Worm (Caenorhabditis elegans): ENCODE results near the gene str-114.

- TF ChIP-seq T22C8.4 (GFP tag; IDR thresholded peaks at IDR 0.05) (no peak), ref-1 (GFP tag; conservative IDR thresholded peaks at IDR 0.05) (no peak), ztf-23 (GFP tag; IDR thresholded peaks at IDR 0.05) (no peak), tab-1 (GFP tag; IDR thresholded peaks at IDR 0.05) (0 out of 2 replicates have a peak, but pooled peaks have one; percentile 27), med-1 (GFP tag; optimal IDR thresholded peaks at IDR 0.05; ENCODE audit: insufficient read depth) (no peak), flt-1 (GFP tag; IDR thresholded peaks at IDR 0.05) (no peak), cog-1 (tag; optimal IDR thresholded peaks at IDR 0.05) (no peak), ztf-29 (GFP tag; IDR thresholded peaks at IDR 0.05) (no peak), klf-2 (GFP tag; conservative IDR thresholded peaks at IDR 0.05) (no peak)
Measured at ce11 chrV:3685790-3686208, 36.2 kb downstream of the str-114 start, which contains the start of gene W08A12.2.
